Fruit fly (Drosophila melanogaster): Measurements from ENCODE around the gene CG7179.

Gene CG7179

DNA sequence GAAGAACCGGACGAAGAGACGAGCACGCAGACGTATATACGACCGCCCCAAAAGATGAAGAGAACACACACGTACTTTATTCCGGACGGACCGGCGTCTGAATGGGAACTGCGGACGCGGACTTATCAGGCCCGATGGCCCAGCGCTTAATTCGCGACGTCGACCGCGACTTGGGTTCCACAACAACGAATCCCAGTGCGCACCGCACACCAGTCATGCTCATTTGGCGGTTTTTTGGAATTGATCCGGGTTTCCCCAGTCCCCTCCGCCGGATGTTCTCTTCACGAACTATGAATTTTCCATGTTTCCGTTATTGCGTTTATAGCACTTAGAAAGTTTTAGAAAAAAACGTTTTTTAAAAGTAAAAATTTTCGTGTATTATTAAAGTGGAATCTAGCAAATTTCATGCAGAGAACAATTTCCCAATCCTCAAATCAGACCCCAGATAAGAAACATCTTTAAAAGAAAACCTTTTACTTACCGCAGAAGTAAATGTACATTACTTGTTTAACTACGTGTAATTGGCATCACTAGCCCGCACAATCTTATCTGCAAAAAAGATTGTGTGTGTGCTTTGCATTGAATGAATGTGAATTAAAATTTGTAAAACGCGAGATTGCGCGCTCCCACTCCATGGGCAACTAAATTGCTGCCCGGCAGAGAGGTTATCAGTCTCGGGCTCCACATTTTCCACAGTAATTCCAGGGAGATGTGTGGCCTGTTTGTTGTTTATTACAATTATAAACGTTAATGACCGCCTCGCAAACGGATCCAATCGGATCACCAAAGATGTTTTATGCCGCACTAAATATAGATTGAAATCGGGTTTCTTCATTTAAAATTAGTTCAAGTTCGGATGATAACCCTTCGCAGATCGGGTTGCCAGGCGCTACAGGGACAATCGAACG is 12.9 kb upstream of the CG7179 start, which contains the start of gene CG7149 (continued):
- TF ChIP-seq woc (GFP tag; optimal IDR thresholded peaks at IDR 0.05) (peak; percentile 55), dmrt93B (GFP tag; optimal IDR thresholded peaks at IDR 0.05) (no peak)

DNA sequence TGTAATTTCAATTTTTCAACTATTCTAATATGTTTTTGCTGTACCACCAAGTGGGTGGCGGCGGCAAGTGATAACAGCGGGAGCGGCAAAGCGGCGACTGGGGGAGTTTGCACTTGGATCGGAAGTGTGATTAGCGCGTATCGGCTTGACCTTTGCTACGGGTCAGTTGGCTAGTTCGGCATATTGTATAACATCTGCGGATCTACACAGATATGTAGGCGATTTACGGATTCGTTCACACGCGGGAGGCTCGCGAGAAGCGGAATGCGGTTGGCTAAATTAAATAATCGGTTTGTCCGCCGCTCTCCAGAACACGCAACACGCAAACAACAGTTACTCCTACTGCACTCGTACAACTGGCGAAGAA is 12.2 kb upstream of the CG7179 start:
- TF ChIP-seq lola (GFP tag; optimal IDR thresholded peaks at IDR 0.05) (no peak), Mio (GFP tag; optimal IDR thresholded peaks at IDR 0.05) (no peak), ey (GFP tag; optimal IDR thresholded peaks at IDR 0.05) (no peak), Hnf4 (GFP tag; optimal IDR thresholded peaks at IDR 0.05) (no peak), psq (GFP tag; optimal IDR thresholded peaks at IDR 0.05) (no peak), Rel (GFP tag; optimal IDR thresholded peaks at IDR 0.05) (no peak), Rel (tag; optimal IDR thresholded peaks at IDR 0.05) (no peak), br (GFP tag; optimal IDR thresholded peaks at IDR 0.05) (no peak), foxo (GFP tag; optimal IDR thresholded peaks at IDR 0.05) (no peak), dmrt93B (GFP tag; optimal IDR thresholded peaks at IDR 0.05) (no peak), N (GFP tag; optimal IDR thresholded peaks at IDR 0.05) (no peak), GATAd (GFP tag; optimal IDR thresholded peaks at IDR 0.05) (no peak), CrebA (GFP tag; optimal IDR thresholded peaks at IDR 0.05; ENCODE audit: borderline replicate concordance) (no peak), sv (GFP tag; optimal IDR thresholded peaks at IDR 0.05) (no peak), woc (GFP tag; optimal IDR thresholded peaks at IDR 0.05) (no peak), Jra (GFP tag; optimal IDR thresholded peaks at IDR 0.05) (no peak), Abd-B (GFP tag; optimal IDR thresholded peaks at IDR 0.05) (no peak), Dif (GFP tag; optimal IDR thresholded peaks at IDR 0.05; ENCODE audit: partially characterized antibody) (no peak), h (GFP tag; optimal IDR thresholded peaks at IDR 0.05) (no peak)

DNA sequence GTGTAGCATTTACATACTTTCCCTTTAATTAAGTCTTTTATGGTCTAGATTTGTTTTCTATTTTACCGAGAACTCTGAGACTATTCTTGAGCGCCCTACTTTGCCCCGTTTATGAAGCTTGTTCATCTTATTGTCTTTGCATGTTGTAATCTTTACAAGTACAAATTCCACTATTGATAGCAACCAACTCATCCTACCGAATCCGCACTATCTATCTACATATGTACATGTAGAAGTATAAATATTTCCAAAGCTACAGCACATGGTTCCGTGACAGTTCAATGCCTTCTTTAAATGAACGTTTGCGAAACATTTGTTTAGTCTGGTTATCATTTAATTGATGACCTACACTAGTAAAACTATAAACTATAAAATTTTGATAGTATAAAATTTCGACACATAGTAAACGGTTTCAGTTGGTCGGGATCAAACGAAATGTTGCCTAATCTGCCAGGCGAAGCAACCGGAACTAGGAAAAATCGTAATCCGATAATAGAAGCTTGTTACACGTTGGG is 11.2 kb upstream of the CG7179 start:
- TF ChIP-seq Abd-B (GFP tag; optimal IDR thresholded peaks at IDR 0.05) = no peak
- TF ChIP-seq rgr (GFP tag; optimal IDR thresholded peaks at IDR 0.05) = no peak
- no peak for TF ChIP-seq Myc (optimal IDR thresholded peaks at IDR 0.05)
- no peak for TF ChIP-seq jim (GFP tag; optimal IDR thresholded peaks at IDR 0.05)
- TF ChIP-seq pan (optimal IDR thresholded peaks at IDR 0.05) = no peak

DNA sequence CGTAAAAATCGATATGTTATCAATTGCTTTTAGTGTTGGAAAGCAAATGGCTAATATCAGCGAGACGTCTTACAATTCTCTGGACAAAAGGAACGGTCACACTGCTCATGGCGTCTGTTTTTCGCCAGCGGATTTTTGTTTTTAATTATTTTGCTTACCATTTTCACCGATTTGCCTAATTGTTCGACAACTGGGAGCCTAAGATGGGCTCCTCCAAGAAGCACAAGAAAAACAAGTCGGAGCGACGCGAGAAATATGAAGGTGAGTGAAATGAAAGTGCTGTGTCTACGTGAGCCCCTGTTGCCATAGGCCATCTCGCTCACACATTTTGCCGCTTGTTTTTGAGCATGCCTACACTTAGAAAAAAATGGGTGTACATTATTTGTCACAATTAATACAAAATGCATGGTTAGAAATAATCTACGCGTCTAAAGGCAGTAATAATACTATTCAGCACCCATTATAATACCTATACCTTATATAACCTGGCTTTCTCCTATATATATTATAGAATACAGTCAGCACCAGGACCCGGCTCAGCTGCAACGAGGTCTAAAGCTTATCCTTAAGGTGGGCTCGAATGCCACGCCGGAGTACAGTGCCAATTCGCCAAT is 5.1 kb upstream of the CG7179 start, which contains the start of gene Brd7-9:
Gene Brd7-9, plus strand, starts transcription at position 78 of the 614 bp plus-strand sequence.
- TF ChIP-seq psq (GFP tag; optimal IDR thresholded peaks at IDR 0.05) (peak; percentile 49), Jra (GFP tag; optimal IDR thresholded peaks at IDR 0.05) (peak; percentile 6), OdsH (GFP tag; optimal IDR thresholded peaks at IDR 0.05) (peak; percentile 58), lola (GFP tag; optimal IDR thresholded peaks at IDR 0.05) (no peak), CrebA (GFP tag; optimal IDR thresholded peaks at IDR 0.05; ENCODE audit: borderline replicate concordance) (no peak), ey (GFP tag; optimal IDR thresholded peaks at IDR 0.05) (peak; percentile 56), rgr (GFP tag; optimal IDR thresholded peaks at IDR 0.05) (peak; percentile 66), sv (GFP tag; optimal IDR thresholded peaks at IDR 0.05) (peak; percentile 24), br (GFP tag; optimal IDR thresholded peaks at IDR 0.05) (peak; percentile 52), sage (GFP tag; optimal IDR thresholded peaks at IDR 0.05) (peak; percentile 56), HLH106 (tag; optimal IDR thresholded peaks at IDR 0.05) (peak; percentile 57), foxo (GFP tag; optimal IDR thresholded peaks at IDR 0.05) (peak in 1 of 2 experiments; percentile 74), dl (GFP tag; optimal IDR thresholded peaks at IDR 0.05; ENCODE audit: insufficient read depth in 1 of 2, partially characterized antibody in 2 of 2) (no peak), Rel (GFP tag; optimal IDR thresholded peaks at IDR 0.05) (peak; percentile 8), Rel (tag; optimal IDR thresholded peaks at IDR 0.05) (no peak), Hr83 (GFP tag; optimal IDR thresholded peaks at IDR 0.05; ENCODE audit: poor library complexity, severe bottlenecking) (peak; percentile 61), Myc (optimal IDR thresholded peaks at IDR 0.05) (no peak), jim (GFP tag; optimal IDR thresholded peaks at IDR 0.05) (no peak), fru (GFP tag; optimal IDR thresholded peaks at IDR 0.05) (peak; percentile 58), h (GFP tag; optimal IDR thresholded peaks at IDR 0.05) (peak; percentile 68)

DNA sequence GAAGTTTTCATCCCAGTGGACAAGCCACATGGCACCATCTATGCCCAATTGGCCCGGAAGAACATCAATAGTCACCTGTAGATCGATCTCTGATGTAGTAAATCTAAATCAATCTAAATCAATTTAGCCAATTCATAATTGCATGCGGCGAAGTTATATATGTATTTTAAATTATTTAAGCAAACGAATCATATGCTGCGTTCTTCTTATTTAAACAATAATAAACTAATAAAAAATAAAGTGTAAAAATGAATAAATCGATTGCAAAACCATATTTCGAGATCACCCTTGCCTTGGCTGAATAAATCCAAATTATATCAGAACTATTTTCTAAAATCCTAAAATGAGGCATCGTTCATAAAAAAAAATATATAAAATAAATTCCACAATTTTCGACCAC is 3.3 kb upstream of the CG7179 start, which contains the start of gene CG7164:
Gene CG7164, plus strand, starts transcription at position 301 of the 400 bp plus-strand sequence.
- TF ChIP-seq fru (GFP tag; optimal IDR thresholded peaks at IDR 0.05) (no peak), jim (GFP tag; optimal IDR thresholded peaks at IDR 0.05) (no peak), usp (GFP tag; optimal IDR thresholded peaks at IDR 0.05) (no peak), Rel (GFP tag; optimal IDR thresholded peaks at IDR 0.05) (no peak), Rel (tag; optimal IDR thresholded peaks at IDR 0.05) (no peak), CG9705 (GFP tag; optimal IDR thresholded peaks at IDR 0.05) (no peak)
